Fruit fly (Drosophila melanogaster) whole organism, adult: Measurements from ENCODE around the gene CG2680.

Experiments
- CG11617 ChIP-seq: fragments of 200-800 bp; sonication (Bioruptor generic); optimal IDR thresholded peaks from 2 replicates; lab custom pipeline; 2017; ENCODE audit warnings: mild to moderate bottlenecking, missing biosample characterization, missing genetic modification reagents, missing genetic modification characterization
- CG12768 ChIP-seq: fragments of 200-800 bp; sonication (Bioruptor generic); optimal IDR thresholded peaks from 2 replicates; lab custom pipeline; 2017; ENCODE audit warnings: missing biosample characterization, missing genetic modification characterization, mild to moderate bottlenecking, moderate library complexity, missing genetic modification reagents
- CG14711 ChIP-seq: fragments of 200-800 bp; sonication (Bioruptor generic); optimal IDR thresholded peaks from 2 replicates; lab custom pipeline; 2018; ENCODE audit warnings: missing biosample characterization, mild to moderate bottlenecking, missing genetic modification characterization, moderate library complexity
- CG1620 ChIP-seq: fragments of 200-800 bp; sonication (Bioruptor generic); optimal IDR thresholded peaks from 2 replicates; lab custom pipeline; 2016; ENCODE audit warnings: missing biosample characterization, missing genetic modification characterization
- CG33017 ChIP-seq: fragments of 200-800 bp; sonication (Bioruptor generic); optimal IDR thresholded peaks from 2 replicates; lab custom pipeline; 2018; ENCODE audit warnings: missing biosample characterization, mild to moderate bottlenecking, missing genetic modification characterization, moderate library complexity
- CG5204 ChIP-seq: fragments of 200-800 bp; sonication (Bioruptor generic); optimal IDR thresholded peaks from 2 replicates; lab custom pipeline; 2016; ENCODE audit warnings: missing biosample characterization, missing genetic modification characterization
- CG7045 ChIP-seq: fragments of 200-800 bp; sonication (Bioruptor generic); optimal IDR thresholded peaks from 2 replicates; lab custom pipeline; 2017; ENCODE audit warnings: missing biosample characterization, mild to moderate bottlenecking, missing genetic modification characterization
- CG7101 ChIP-seq: fragments of 200-800 bp; sonication (Bioruptor generic); optimal IDR thresholded peaks from 2 replicates; lab custom pipeline; 2018; ENCODE audit warnings: missing biosample characterization, mild to moderate bottlenecking, missing genetic modification characterization, moderate library complexity
- Clk ChIP-seq: fragments of 200-800 bp; sonication (Bioruptor generic); optimal IDR thresholded peaks from 2 replicates; lab custom pipeline; 2017; ENCODE audit warnings: missing biosample characterization, missing genetic modification characterization
- Crg-1 ChIP-seq: fragments of 200-800 bp; sonication (Bioruptor generic); optimal IDR thresholded peaks from 2 replicates; lab custom pipeline; 2016; ENCODE audit warnings: missing biosample characterization, missing genetic modification characterization
- Hr96 ChIP-seq: fragments of 200-800 bp; sonication (Bioruptor generic); optimal IDR thresholded peaks from 2 replicates; lab custom pipeline; 2016; ENCODE audit warnings: missing biosample characterization, missing genetic modification characterization
- Mnt ChIP-seq: fragments of 200-800 bp; sonication (Bioruptor generic); optimal IDR thresholded peaks from 2 replicates; lab custom pipeline; 2016; ENCODE audit warnings: missing biosample characterization, mild to moderate bottlenecking, missing genetic modification characterization
- cic ChIP-seq: fragments of 200-800 bp; sonication (Bioruptor generic); optimal IDR thresholded peaks from 2 replicates; lab custom pipeline; 2017; ENCODE audit warnings: missing biosample characterization, mild to moderate bottlenecking, missing genetic modification characterization, moderate library complexity
- cnc ChIP-seq, 2 experiments: fragments of >200 bp; optimal IDR thresholded peaks; 2 replicates each; lab custom pipeline; 2017
- kay ChIP-seq: fragments of 200-800 bp; sonication (Bioruptor generic); peaks from one replicate; lab custom pipeline; 2016; ENCODE audit warnings: missing biosample characterization, missing genetic modification characterization, borderline replicate concordance
- ovo ChIP-seq: fragments of 200-800 bp; sonication (Bioruptor generic); optimal IDR thresholded peaks from 2 replicates; lab custom pipeline; 2016; ENCODE audit warnings: missing biosample characterization, missing genetic modification characterization
- pad ChIP-seq: fragments of 200-800 bp; sonication (Bioruptor generic); optimal IDR thresholded peaks from 3 replicates; lab custom pipeline; 2017; ENCODE audit warnings: missing biosample characterization, missing genetic modification characterization, mild to moderate bottlenecking, moderate library complexity, missing genetic modification reagents
- tj ChIP-seq: fragments of 200-800 bp; sonication (Bioruptor generic); optimal IDR thresholded peaks from 3 replicates; lab custom pipeline; 2017; ENCODE audit warnings: missing biosample characterization, mild to moderate bottlenecking, missing genetic modification characterization, moderate library complexity
- toe ChIP-seq: fragments of 200-800 bp; sonication (Bioruptor generic); optimal IDR thresholded peaks from 2 replicates; lab custom pipeline; 2016; ENCODE audit warnings: missing biosample characterization, missing genetic modification characterization

CG2680 gene

DNA sequence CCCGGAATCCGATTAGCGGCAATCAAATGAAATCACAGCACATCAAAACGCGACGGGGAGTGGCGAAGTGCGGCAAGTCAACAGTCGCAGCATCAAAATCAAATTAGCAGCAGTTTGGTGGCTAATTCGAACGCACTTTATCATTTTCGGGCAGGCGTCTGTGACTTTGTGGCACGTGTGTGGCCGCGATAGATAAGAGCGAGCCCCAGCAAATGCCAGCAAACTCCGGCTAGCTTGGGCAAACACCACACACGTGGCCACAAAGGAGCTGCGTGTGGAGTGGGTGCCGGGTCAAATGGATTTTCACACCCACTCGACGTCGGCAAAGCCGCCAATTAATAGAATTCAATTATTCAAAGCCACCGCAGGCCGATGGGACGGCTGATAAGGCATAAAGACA lies 23.3 kb downstream of the CG2680 start:
- TF ChIP-seq toe (GFP tag; lab: Kevin White, UChicago) (no peak), Crg-1 (no peak), CG1620 (GFP tag; lab: Kevin White, UChicago) (no peak), Hr96 (GFP tag; lab: Kevin White, UChicago) (no peak), CG7101 (tag; lab: Kevin White, UChicago) (no peak), kay (GFP tag; lab: Kevin White, UChicago) (no peak)

DNA sequence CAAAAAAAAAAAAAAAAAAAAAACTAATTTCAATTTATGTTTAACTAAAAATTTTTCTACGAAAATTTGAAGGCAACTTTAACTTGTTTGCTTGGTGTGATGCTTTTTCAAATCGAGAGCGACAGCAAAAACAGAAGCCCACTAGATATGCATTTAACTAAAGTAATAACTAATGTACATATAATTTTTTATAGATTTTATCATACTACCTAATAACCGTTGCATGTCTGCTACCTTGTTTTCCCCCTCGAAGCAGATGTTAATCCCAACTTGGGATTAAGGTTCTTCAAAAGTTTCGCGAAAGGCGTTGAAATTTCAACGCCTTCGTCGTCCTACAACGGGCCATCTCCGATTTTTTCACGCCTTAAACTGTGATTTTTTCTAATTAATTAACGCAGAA lies 24.4 kb downstream of the CG2680 start, which contains the start of gene CG2652:
TSS of gene CG2652 (minus strand) at position 101 of the 400 bp plus-strand sequence.
- no peak for TF ChIP-seq Hr96 (GFP tag; lab: Kevin White, UChicago)
- TF ChIP-seq CG12768, result no peak
- TF ChIP-seq CG1620 (GFP tag; lab: Kevin White, UChicago), result no peak

dm6 chrX:2681601-2682000 lies 25.6 kb downstream of the CG2680 start, which contains the start of gene HLH3B:
Gene HLH3B (minus strand): TSS chrX:2681723.
- TF ChIP-seq Crg-1 (no peak), CG7045 (GFP tag; lab: Kevin White, UChicago) (no peak), ovo (no peak), tj (GFP tag; lab: Kevin White, UChicago) (no peak), CG12768 (no peak), pad (GFP tag; lab: Kevin White, UChicago) (no peak), CG14711 (tag; lab: Kevin White, UChicago) (no peak), Hr96 (GFP tag; lab: Kevin White, UChicago) (no peak), cic (GFP tag; lab: Kevin White, UChicago) (no peak), Mnt (GFP tag; lab: Kevin White, UChicago) (no peak), toe (GFP tag; lab: Kevin White, UChicago) (no peak), CG1620 (GFP tag; lab: Kevin White, UChicago) (no peak), CG5204 (GFP tag; lab: Kevin White, UChicago) (no peak), cnc (optimal IDR thresholded peaks at IDR 0.05; lab: Kevin White, UChicago) (no peak)

DNA sequence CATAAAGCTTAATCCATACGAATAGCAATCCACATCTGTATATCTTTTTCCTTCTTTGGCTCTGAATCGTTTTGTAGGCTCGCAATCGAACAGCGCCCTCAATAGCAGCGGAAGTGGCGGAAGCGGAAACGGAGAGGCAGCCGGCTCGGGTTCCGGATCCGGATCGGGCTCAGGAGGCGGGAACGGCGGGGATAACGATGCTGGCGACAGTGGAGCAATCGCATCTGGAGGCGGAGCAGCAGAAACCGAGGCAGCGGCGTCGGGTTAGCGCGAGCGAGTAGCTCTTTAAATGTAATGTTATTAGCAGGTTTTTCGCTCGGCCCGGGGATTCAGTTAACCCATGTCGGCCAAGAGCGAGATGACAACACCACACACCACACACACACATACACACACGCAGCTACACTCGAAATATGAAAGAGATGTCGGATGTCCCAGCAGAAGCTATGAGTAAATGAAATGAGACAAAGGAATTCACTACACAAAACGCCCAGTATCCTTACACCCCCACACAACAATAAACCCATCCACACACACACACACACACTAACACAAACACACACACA lies 30.1 kb downstream of the CG2680 start:
- no peak for TF ChIP-seq cic (GFP tag; lab: Kevin White, UChicago)
- TF ChIP-seq CG7101 (tag; lab: Kevin White, UChicago), result no peak
- TF ChIP-seq cnc (optimal IDR thresholded peaks at IDR 0.05; lab: Kevin White, UChicago), result no peak
- no peak for TF ChIP-seq CG1620 (GFP tag; lab: Kevin White, UChicago)
- no peak for TF ChIP-seq Hr96 (GFP tag; lab: Kevin White, UChicago)
- TF ChIP-seq CG14711 (tag; lab: Kevin White, UChicago), result no peak
- no peak for TF ChIP-seq Clk (GFP tag; lab: Kevin White, UChicago)
- no peak for TF ChIP-seq tj (GFP tag; lab: Kevin White, UChicago)
- no peak for TF ChIP-seq CG12768
- TF ChIP-seq CG7045 (GFP tag; lab: Kevin White, UChicago), result no peak
- TF ChIP-seq ovo, result no peak
- no peak for TF ChIP-seq CG33017 (tag; lab: Kevin White, UChicago)
- no peak for TF ChIP-seq Crg-1
- no peak for TF ChIP-seq toe (GFP tag; lab: Kevin White, UChicago)
- TF ChIP-seq Mnt (GFP tag; lab: Kevin White, UChicago), result no peak
- TF ChIP-seq CG11617, result no peak
- no peak for TF ChIP-seq pad (GFP tag; lab: Kevin White, UChicago)

DNA sequence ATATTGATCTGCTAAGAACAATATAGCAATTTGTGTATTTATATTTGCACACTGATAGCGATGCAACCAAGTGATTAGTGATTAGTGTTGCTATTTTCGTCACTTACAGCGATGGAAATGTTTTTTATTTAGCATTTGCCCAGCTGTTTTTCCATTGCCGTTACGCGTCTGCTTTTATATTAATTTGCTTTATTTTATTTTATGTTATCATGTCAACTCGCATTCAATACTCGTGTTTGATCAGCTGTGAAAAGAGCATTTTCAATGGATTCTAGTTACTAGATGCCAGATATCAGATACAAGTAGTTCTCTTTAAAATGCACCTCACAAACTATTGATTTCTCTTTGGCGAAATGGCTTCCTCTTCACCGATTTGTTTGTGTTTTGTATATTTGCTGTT lies 43.8 kb downstream of the CG2680 start:
- TF ChIP-seq CG14711 (tag; lab: Kevin White, UChicago) (no peak), Crg-1 (peak; percentile 5)

DNA sequence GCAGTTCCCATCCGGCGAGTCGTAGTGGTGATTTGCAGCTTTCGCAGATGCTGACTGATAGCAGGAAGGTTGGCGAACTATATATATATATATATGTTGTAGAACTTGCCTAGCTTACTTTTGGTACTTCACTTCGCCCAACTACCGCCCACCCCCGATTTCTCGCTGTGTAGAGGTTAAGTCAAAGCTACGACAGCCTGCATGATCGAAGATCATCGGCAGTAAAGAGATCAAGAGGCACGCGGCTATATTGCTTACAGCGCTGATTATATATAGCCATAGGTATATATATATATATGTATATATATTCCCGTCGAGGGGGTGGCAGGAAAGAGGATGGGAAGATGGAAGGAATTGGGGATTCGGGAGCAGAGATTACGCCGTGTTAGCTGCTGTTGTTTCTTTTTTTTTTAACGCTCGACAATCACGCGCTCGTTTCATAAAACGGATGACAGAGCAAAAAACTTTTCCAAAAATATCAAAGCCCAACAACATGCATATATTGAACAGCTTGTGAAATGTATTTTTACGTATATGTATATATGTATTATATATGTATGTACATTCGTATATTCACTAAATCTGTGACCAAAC lies 44.6 kb downstream of the CG2680 start:
- peak; percentile 68 for TF ChIP-seq kay (GFP tag; lab: Kevin White, UChicago)
- no peak for TF ChIP-seq Mnt (GFP tag; lab: Kevin White, UChicago)
- peak; percentile 24 for TF ChIP-seq tj (GFP tag; lab: Kevin White, UChicago)
- no peak for TF ChIP-seq Hr96 (GFP tag; lab: Kevin White, UChicago)
- no peak for TF ChIP-seq cnc (optimal IDR thresholded peaks at IDR 0.05; lab: Kevin White, UChicago)
- TF ChIP-seq CG7101 (tag; lab: Kevin White, UChicago), result no peak

DNA sequence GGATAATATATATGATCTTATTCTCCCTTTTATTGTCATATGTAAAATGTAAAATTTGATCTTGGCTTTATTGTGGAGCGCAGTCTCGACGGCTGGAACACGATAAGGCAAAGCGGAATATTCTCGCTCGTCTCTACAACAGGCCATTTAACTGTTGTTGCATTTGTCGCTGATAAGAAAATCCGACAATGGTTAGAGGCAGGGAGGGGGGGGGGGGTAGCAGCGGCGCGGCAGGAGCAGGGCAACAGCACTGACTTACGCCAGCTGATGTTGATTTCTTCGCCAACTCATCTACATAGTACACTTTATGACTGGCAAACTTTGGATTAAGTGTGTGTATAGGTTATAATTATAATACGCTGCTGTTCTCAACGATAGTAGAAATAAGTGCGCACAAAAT lies 45.5 kb downstream of the CG2680 start:
- TF ChIP-seq cic (GFP tag; lab: Kevin White, UChicago), result peak; percentile 23
- TF ChIP-seq cnc (optimal IDR thresholded peaks at IDR 0.05; lab: Kevin White, UChicago), result peak in 1 of 2 experiments; percentile 22
- no peak for TF ChIP-seq CG11617
- TF ChIP-seq tj (GFP tag; lab: Kevin White, UChicago), result peak; percentile 10
